Worm (Caenorhabditis elegans) whole organism, young adult: Measurements from ENCODE around the gene fkh-9.

Source experiments
- egl-44 ChIP-seq: fragments of 200-800 bp; sonication (Bioruptor generic); IDR thresholded peaks from 2 replicates; pipeline ENCODE4 v1.3.6; 2022; ENCODE audit warnings: missing genetic modification reagents, missing genetic modification characterization, missing compliant biosample characterization
- hlh-26 ChIP-seq: fragments of 200-800 bp; sonication (Bioruptor generic); conservative IDR thresholded peaks from 2 replicates; pipeline ENCODE4 v1.3.6; 2022; ENCODE audit warnings: missing genetic modification reagents, missing genetic modification characterization, missing compliant biosample characterization
- nhr-120 ChIP-seq: fragments of 200-800 bp; sonication (Bioruptor generic); IDR thresholded peaks from 2 replicates; pipeline ENCODE4 v1.3.6; 2022; ENCODE audit warnings: missing genetic modification characterization, missing compliant biosample characterization

DNA sequence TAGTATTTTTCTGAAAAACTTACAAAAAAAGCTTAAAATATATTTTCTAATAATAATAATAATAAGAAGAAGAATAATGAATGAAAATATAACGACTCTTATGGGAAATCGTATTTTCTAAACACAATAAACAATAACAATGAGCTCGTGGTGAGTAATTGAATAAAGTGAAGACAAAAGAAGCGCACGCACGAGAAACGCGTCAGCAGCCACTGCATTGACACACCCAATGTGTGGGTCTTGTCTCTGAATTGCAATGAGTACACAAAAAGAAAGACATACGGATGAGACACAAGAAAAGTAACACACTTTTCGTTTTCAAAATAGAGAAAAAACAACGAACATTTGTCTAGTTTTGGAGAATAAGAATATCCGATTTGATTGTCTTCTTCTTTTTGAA, 23.4 kb downstream of the fkh-9 start, which contains the start of gene F35A5.8:
- TF ChIP-seq egl-44: no peak
- TF ChIP-seq hlh-26: no peak
- TF ChIP-seq nhr-120 (GFP tag; lab: Robert Waterston, UW): no peak
